Fruit fly (Drosophila melanogaster): ENCODE data around the gene CG4297.

DNA sequence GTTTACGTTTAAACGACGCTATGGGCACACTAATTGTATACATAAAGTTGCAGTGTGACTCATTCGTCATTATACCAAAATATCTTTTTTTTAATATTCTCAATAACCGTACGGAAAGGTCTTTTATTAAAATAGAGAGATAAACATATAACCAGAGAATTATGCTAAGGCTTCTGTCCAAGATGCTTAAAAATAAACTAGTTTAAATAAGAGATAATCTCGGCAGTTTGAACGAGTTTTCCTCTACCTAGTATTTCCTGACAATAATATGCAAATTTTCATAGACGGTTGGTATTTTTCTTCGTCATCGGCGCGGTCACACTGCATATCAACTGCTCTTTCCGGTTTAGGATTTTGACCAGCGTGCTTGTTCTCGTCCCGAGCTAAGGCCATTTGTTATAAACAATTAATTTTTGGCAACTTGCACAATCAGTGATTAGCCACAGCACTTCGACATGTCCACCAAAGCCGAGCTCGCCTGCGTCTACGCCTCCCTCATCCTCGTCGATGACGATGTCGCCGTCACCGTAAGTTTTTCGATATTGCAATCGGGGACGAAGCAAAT is 52.3 kb downstream of the CG4297 start, which contains the start of the genes CG13690 and RpLP1:
- TF ChIP-seq Myc (optimal IDR thresholded peaks at IDR 0.05), result no peak
- TF ChIP-seq psq (optimal IDR thresholded peaks at IDR 0.05), result no peak
- no peak for TF ChIP-seq ttk (optimal IDR thresholded peaks at IDR 0.05)
- no peak for TF ChIP-seq h (optimal IDR thresholded peaks at IDR 0.05)
